Worm (Caenorhabditis elegans) whole organism, midembryonic: ENCODE measurements around the gene best-2.

ENCODE experiments used
- med-1 ChIP-seq: sonication (generic microtip); optimal IDR thresholded peaks from 2 replicates; lab custom pipeline; 2017; ENCODE audit warnings: missing genetic modification characterization, mild to moderate bottlenecking, missing compliant biosample characterization, antibody characterized with exemption, missing genetic modification reagents; ENCODE audit not compliant: insufficient read depth
- ref-1 ChIP-seq: fragments of 200-800 bp; sonication (Bioruptor generic); conservative IDR thresholded peaks from 2 replicates; pipeline ENCODE4 v1.3.6; 2022; ENCODE audit warnings: missing genetic modification reagents, missing genetic modification characterization, missing compliant biosample characterization
- tab-1 ChIP-seq: fragments of 200-800 bp; sonication (Bioruptor generic); IDR thresholded peaks from 2 replicates; pipeline ENCODE4 v1.3.6; 2022; ENCODE audit warnings: missing genetic modification characterization, missing compliant biosample characterization

- TF ChIP-seq tab-1: no peak
- no peak for TF ChIP-seq ref-1 (GFP tag; lab: Robert Waterston, UW)
- TF ChIP-seq med-1 (GFP tag; lab: Kevin White, UChicago): no peak
Measured at ce11 chrIV:13154391-13155283, 41.8 kb upstream of the best-2 start, which contains the start of the genes crld-1 and msh-5.
